In the genomic region with DNA sequence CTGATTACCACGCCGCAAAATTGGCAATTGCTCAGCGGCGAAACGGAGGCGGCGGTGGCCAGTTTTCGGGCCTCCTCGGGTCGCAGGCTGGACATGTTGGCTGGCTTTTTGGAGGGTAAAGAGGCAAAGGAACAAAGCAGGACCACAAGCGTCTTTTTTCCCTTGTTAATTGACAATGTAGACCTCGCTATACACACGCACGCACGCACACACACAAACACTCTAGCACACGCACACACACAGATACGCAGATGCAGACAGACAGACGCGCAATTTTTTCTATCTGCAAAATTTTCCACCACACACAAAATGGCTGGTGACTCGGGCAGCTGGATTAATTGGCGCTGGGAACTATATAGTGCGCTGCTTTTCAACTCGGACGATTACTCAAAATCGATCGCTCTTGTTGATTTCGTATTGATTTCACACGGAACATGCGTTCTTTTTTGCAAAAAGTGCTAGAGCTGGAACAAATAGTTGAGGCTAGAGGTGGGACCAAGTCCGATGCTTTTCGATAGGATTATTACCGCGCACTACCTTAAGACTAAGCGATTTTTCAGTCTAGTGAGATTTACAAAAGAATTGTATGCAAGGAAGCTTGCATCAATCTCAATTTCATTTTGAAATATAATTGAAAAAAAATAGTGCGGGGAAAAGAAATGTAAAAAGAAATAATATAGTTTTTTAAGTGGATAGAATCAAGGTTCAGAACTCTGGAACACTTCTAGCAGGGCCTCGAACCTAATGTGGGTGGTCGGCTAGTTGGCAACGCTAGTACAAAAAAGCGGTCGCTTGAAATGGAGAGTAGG, we compare ENCODE assay signal across 5 fruit fly cellular contexts.
TF ChIP-seq lines count a peak whose summit lies in the region.

A gene (minus strand): TSS at position 476 of the 809 bp plus-strand sequence.

- peak; percentile 72 for TF ChIP-seq CTCF in whole organism, embryonic (GFP tag; optimal IDR thresholded peaks at IDR 0.05; lab: Kevin White, UChicago)

TF ChIP-seq in whole organism, adult, 20 proteins besides CTCF, POLR2A, EP300 and RAD21 (continues in another document):
- TF ChIP-seq CG1620 (GFP tag; optimal IDR thresholded peaks at IDR 0.05; lab: Kevin White, UChicago): no peak
- peak; percentile 30 for TF ChIP-seq CG12768 (GFP tag; optimal IDR thresholded peaks at IDR 0.05; lab: Kevin White, UChicago)
- peak; percentile 15 for TF ChIP-seq CG14711 (tag; optimal IDR thresholded peaks at IDR 0.05; lab: Kevin White, UChicago)
- TF ChIP-seq Crg-1 (GFP tag; optimal IDR thresholded peaks at IDR 0.05; lab: Kevin White, UChicago): peak; percentile 11
- TF ChIP-seq Mnt (GFP tag; optimal IDR thresholded peaks at IDR 0.05; lab: Kevin White, UChicago): peak; percentile 85
- peak; percentile 13 for TF ChIP-seq tj (GFP tag; optimal IDR thresholded peaks at IDR 0.05; lab: Kevin White, UChicago)
- no peak for TF ChIP-seq CG5204 (GFP tag; optimal IDR thresholded peaks at IDR 0.05; lab: Kevin White, UChicago)
- peak; percentile 79 for TF ChIP-seq toe (GFP tag; optimal IDR thresholded peaks at IDR 0.05; lab: Kevin White, UChicago)
- TF ChIP-seq ovo (GFP tag; optimal IDR thresholded peaks at IDR 0.05; lab: Kevin White, UChicago): no peak
- TF ChIP-seq Hr96 (GFP tag; optimal IDR thresholded peaks at IDR 0.05; lab: Kevin White, UChicago): peak; percentile 66
- peak; percentile 19 for TF ChIP-seq cic (GFP tag; optimal IDR thresholded peaks at IDR 0.05; lab: Kevin White, UChicago)
- no peak for TF ChIP-seq kay (GFP tag; lab: Kevin White, UChicago; ENCODE audit: borderline replicate concordance)
- peak; percentile 26 for TF ChIP-seq bab1 (GFP tag; optimal IDR thresholded peaks at IDR 0.05; lab: Kevin White, UChicago)
- TF ChIP-seq CG7101 (tag; optimal IDR thresholded peaks at IDR 0.05; lab: Kevin White, UChicago): peak; percentile 59
- TF ChIP-seq pad (GFP tag; optimal IDR thresholded peaks at IDR 0.05; lab: Kevin White, UChicago): peak; percentile 45
- TF ChIP-seq CG7045 (GFP tag; optimal IDR thresholded peaks at IDR 0.05; lab: Kevin White, UChicago): peak; percentile 24

TF ChIP-seq in whole organism, embryonic, 481 proteins besides CTCF, POLR2A, EP300 and RAD21 (continues in another document):
- TF ChIP-seq pb (GFP tag; optimal IDR thresholded peaks at IDR 0.05; lab: Kevin White, UChicago) (no peak), z (GFP tag; IDR thresholded peaks at IDR 0.05; lab: Robert Waterston, UW) (no peak), zfh2 (GFP tag; optimal IDR thresholded peaks at IDR 0.05; lab: Kevin White, UChicago) (peak; percentile 38), cwo (GFP tag; optimal IDR thresholded peaks at IDR 0.05; lab: Kevin White, UChicago) (no peak), CG18011 (GFP tag; optimal IDR thresholded peaks at IDR 0.05; lab: Kevin White, UChicago) (no peak), mld (GFP tag; IDR thresholded peaks at IDR 0.05; lab: Robert Waterston, UW; ENCODE audit: partially characterized antibody) (0 out of 3 replicates have a peak, but pooled peaks have one; percentile 41), CG18262 (tag; optimal IDR thresholded peaks at IDR 0.05; lab: Kevin White, UChicago) (peak; percentile 35), corto (GFP tag; optimal IDR thresholded peaks at IDR 0.05; lab: Kevin White, UChicago) (no peak), Ets65A (GFP tag; lab: Kevin White, UChicago) (peak; percentile 91), onecut (GFP tag; IDR thresholded peaks at IDR 0.05; lab: Robert Waterston, UW) (peak; percentile 86), CG4328 (GFP tag; optimal IDR thresholded peaks at IDR 0.05; lab: Kevin White, UChicago) (no peak), chif (GFP tag; optimal IDR thresholded peaks at IDR 0.05; lab: Kevin White, UChicago) (peak; percentile 17 to 26), lola (GFP tag; optimal IDR thresholded peaks at IDR 0.05; lab: Kevin White, UChicago) (peak in 1 of 3 experiments; percentile 34), cg (GFP tag; optimal IDR thresholded peaks at IDR 0.05; lab: Kevin White, UChicago) (peak; percentile 82), CG2889 (GFP tag; IDR thresholded peaks at IDR 0.05; lab: Robert Waterston, UW) (no peak), ttk (GFP tag; IDR thresholded peaks at IDR 0.05; lab: Robert Waterston, UW) (no peak)

TF ChIP-seq in whole organism, prepupa, 60 proteins besides CTCF, POLR2A, EP300 and RAD21 (continues in another document):
- TF ChIP-seq acj6 (GFP tag; optimal IDR thresholded peaks at IDR 0.05; lab: Kevin White, UChicago) (peak; percentile 20), CG6163 (GFP tag; IDR thresholded peaks at IDR 0.05; lab: Robert Waterston, UW) (0 out of 3 replicates have a peak, but pooled peaks have one; percentile 21), Eip78C (GFP tag; lab: Kevin White, UChicago) (no peak), Hr38 (GFP tag; optimal IDR thresholded peaks at IDR 0.05; lab: Kevin White, UChicago) (no peak), vri (GFP tag; optimal IDR thresholded peaks at IDR 0.05; lab: Kevin White, UChicago) (peak; percentile 18), CG15336 (GFP tag; IDR thresholded peaks at IDR 0.05; lab: Robert Waterston, UW) (no peak), svp (GFP tag; lab: Kevin White, UChicago) (no peak), Ets96B (tag; optimal IDR thresholded peaks at IDR 0.05; lab: Kevin White, UChicago) (peak; percentile 7), Sox15 (GFP tag; optimal IDR thresholded peaks at IDR 0.05; lab: Kevin White, UChicago) (no peak), Met (GFP tag; optimal IDR thresholded peaks at IDR 0.05; lab: Kevin White, UChicago) (peak; percentile 12), CG31627 (GFP tag; optimal IDR thresholded peaks at IDR 0.05; lab: Kevin White, UChicago) (peak; percentile 28), Hr4 (GFP tag; optimal IDR thresholded peaks at IDR 0.05; lab: Kevin White, UChicago) (no peak), spab (GFP tag; optimal IDR thresholded peaks at IDR 0.05; lab: Kevin White, UChicago) (no peak), CG6792 (GFP tag; optimal IDR thresholded peaks at IDR 0.05; lab: Kevin White, UChicago) (no peak), CG9139 (GFP tag; optimal IDR thresholded peaks at IDR 0.05; lab: Kevin White, UChicago) (no peak), CG8319 (GFP tag; optimal IDR thresholded peaks at IDR 0.05; lab: Kevin White, UChicago) (no peak), CG11762 (GFP tag; optimal IDR thresholded peaks at IDR 0.05; lab: Kevin White, UChicago; ENCODE audit: insufficient read depth) (no peak), Sox14 (GFP tag; optimal IDR thresholded peaks at IDR 0.05; lab: Kevin White, UChicago) (peak; percentile 26)

TF ChIP-seq in whole organism, pupa, 21 proteins besides CTCF, POLR2A, EP300 and RAD21:
- TF ChIP-seq EcR (GFP tag; optimal IDR thresholded peaks at IDR 0.05; lab: Kevin White, UChicago): peak; percentile 0
- peak; percentile 21; the same call in 1 of the 2 replicates for TF ChIP-seq Ets98B (GFP tag; IDR thresholded peaks at IDR 0.05; lab: Robert Waterston, UW)
- TF ChIP-seq gl (tag; optimal IDR thresholded peaks at IDR 0.05; lab: Kevin White, UChicago): peak; percentile 21
- no peak for TF ChIP-seq CG8159 (tag; optimal IDR thresholded peaks at IDR 0.05; lab: Kevin White, UChicago)
- no peak for TF ChIP-seq CG4496 (GFP tag; IDR thresholded peaks at IDR 0.05; lab: Robert Waterston, UW)

TF ChIP-seq in whole organism, wandering third instar larva, 38 proteins besides CTCF, POLR2A, EP300 and RAD21 (continues in another document):
- TF ChIP-seq psq (GFP tag; optimal IDR thresholded peaks at IDR 0.05; lab: Kevin White, UChicago): peak; percentile 26
- peak; percentile 40 for TF ChIP-seq h (GFP tag; optimal IDR thresholded peaks at IDR 0.05; lab: Kevin White, UChicago)
- TF ChIP-seq rgr (GFP tag; optimal IDR thresholded peaks at IDR 0.05; lab: Kevin White, UChicago): peak; percentile 17
- TF ChIP-seq lola (GFP tag; optimal IDR thresholded peaks at IDR 0.05; lab: Kevin White, UChicago): no peak
- no peak for TF ChIP-seq Sp1 (GFP tag; optimal IDR thresholded peaks at IDR 0.05; lab: Kevin White, UChicago)
- no peak for TF ChIP-seq Dif (GFP tag; optimal IDR thresholded peaks at IDR 0.05; lab: Kevin White, UChicago; ENCODE audit: partially characterized antibody)
- no peak for TF ChIP-seq Rel (GFP tag; optimal IDR thresholded peaks at IDR 0.05; lab: Kevin White, UChicago)
- TF ChIP-seq Rel (tag; optimal IDR thresholded peaks at IDR 0.05; lab: Kevin White, UChicago): no peak
- TF ChIP-seq dl (GFP tag; optimal IDR thresholded peaks at IDR 0.05; lab: Kevin White, UChicago; ENCODE audit: insufficient read depth in 1 of 2, partially characterized antibody in 2 of 2): no peak
- no peak for TF ChIP-seq sage (GFP tag; optimal IDR thresholded peaks at IDR 0.05; lab: Kevin White, UChicago)
- TF ChIP-seq CG9705 (GFP tag; optimal IDR thresholded peaks at IDR 0.05; lab: Kevin White, UChicago): no peak
- no peak for TF ChIP-seq brk (GFP tag; optimal IDR thresholded peaks at IDR 0.05; lab: Kevin White, UChicago)
- TF ChIP-seq dmrt93B (GFP tag; optimal IDR thresholded peaks at IDR 0.05; lab: Kevin White, UChicago): peak; percentile 8
- TF ChIP-seq Jra (GFP tag; optimal IDR thresholded peaks at IDR 0.05; lab: Kevin White, UChicago): peak; percentile 37
- TF ChIP-seq Hnf4 (GFP tag; optimal IDR thresholded peaks at IDR 0.05; lab: Kevin White, UChicago): peak; percentile 54
- TF ChIP-seq CG32264 (GFP tag; optimal IDR thresholded peaks at IDR 0.05; lab: Kevin White, UChicago): no peak
- TF ChIP-seq ey (GFP tag; optimal IDR thresholded peaks at IDR 0.05; lab: Kevin White, UChicago): peak; percentile 40
- no peak for TF ChIP-seq pan (optimal IDR thresholded peaks at IDR 0.05; lab: Kevin White, UChicago)
- TF ChIP-seq N (GFP tag; optimal IDR thresholded peaks at IDR 0.05; lab: Kevin White, UChicago): peak; percentile 6
- peak; percentile 39 for TF ChIP-seq br (GFP tag; optimal IDR thresholded peaks at IDR 0.05; lab: Kevin White, UChicago)
- no peak for TF ChIP-seq OdsH (GFP tag; optimal IDR thresholded peaks at IDR 0.05; lab: Kevin White, UChicago)
- TF ChIP-seq foxo (GFP tag; optimal IDR thresholded peaks at IDR 0.05; lab: Kevin White, UChicago): peak in 1 of 2 experiments; percentile 51
- TF ChIP-seq Mio (GFP tag; optimal IDR thresholded peaks at IDR 0.05; lab: Kevin White, UChicago): no peak
- no peak for TF ChIP-seq Hr78 (GFP tag; optimal IDR thresholded peaks at IDR 0.05; lab: Kevin White, UChicago)
- peak; percentile 88 for TF ChIP-seq Myc (optimal IDR thresholded peaks at IDR 0.05; lab: Kevin White, UChicago)
- peak; percentile 39 for TF ChIP-seq fru (GFP tag; optimal IDR thresholded peaks at IDR 0.05; lab: Kevin White, UChicago)
- no peak for TF ChIP-seq Vsx2 (GFP tag; optimal IDR thresholded peaks at IDR 0.05; lab: Kevin White, UChicago; ENCODE audit: partially characterized antibody)
- no peak for TF ChIP-seq Abd-B (GFP tag; optimal IDR thresholded peaks at IDR 0.05; lab: Kevin White, UChicago)
- no peak for TF ChIP-seq GATAd (GFP tag; optimal IDR thresholded peaks at IDR 0.05; lab: Kevin White, UChicago)
- TF ChIP-seq HLH106 (tag; optimal IDR thresholded peaks at IDR 0.05; lab: Kevin White, UChicago): peak; percentile 39
- TF ChIP-seq sv (GFP tag; optimal IDR thresholded peaks at IDR 0.05; lab: Kevin White, UChicago): peak; percentile 24
- peak; percentile 58 for TF ChIP-seq woc (GFP tag; optimal IDR thresholded peaks at IDR 0.05; lab: Kevin White, UChicago)
